Worm (Caenorhabditis elegans): Measurements from ENCODE around the gene ruvb-1.

The ruvb-1 gene

ce11 chrV:10019083-10019624 is 38.6 kb upstream of the ruvb-1 start:
- TF ChIP-seq nhr-11 (tag; optimal IDR thresholded peaks at IDR 0.05) = no peak

- TF ChIP-seq dmd-4 (tag; optimal IDR thresholded peaks at IDR 0.05; ENCODE audit: borderline replicate concordance) = no peak
- TF ChIP-seq hlh-13 (GFP tag; optimal IDR thresholded peaks at IDR 0.05) = no peak
- TF ChIP-seq fax-1 (tag; optimal IDR thresholded peaks at IDR 0.05) = no peak
- TF ChIP-seq F13H6.1 (tag; optimal IDR thresholded peaks at IDR 0.05) = no peak
- TF ChIP-seq unc-3 (GFP tag; conservative IDR thresholded peaks at IDR 0.05) = no peak
- TF ChIP-seq unc-3 (tag; optimal IDR thresholded peaks at IDR 0.05) = no peak
- TF ChIP-seq pag-3 (tag; optimal IDR thresholded peaks at IDR 0.05; ENCODE audit: borderline replicate concordance) = no peak
- TF ChIP-seq eyg-1 (tag; optimal IDR thresholded peaks at IDR 0.05) = no peak
- no peak for TF ChIP-seq ceh-34 (tag; optimal IDR thresholded peaks at IDR 0.05)
- TF ChIP-seq syd-9 (tag; optimal IDR thresholded peaks at IDR 0.05) = no peak
- no peak for TF ChIP-seq hlh-6 (tag; optimal IDR thresholded peaks at IDR 0.05)
- no peak for TF ChIP-seq gmeb-2 (tag; optimal IDR thresholded peaks at IDR 0.05)
- TF ChIP-seq nhr-11 (tag; optimal IDR thresholded peaks at IDR 0.05) = no peak
- no peak for TF ChIP-seq pat-9 (tag; optimal IDR thresholded peaks at IDR 0.05)
- no peak for TF ChIP-seq K02D7.2 (tag; optimal IDR thresholded peaks at IDR 0.05)
- TF ChIP-seq K09A11.1 (tag; optimal IDR thresholded peaks at IDR 0.05; ENCODE audit: insufficient read depth) = no peak
- no peak for TF ChIP-seq nhr-232 (tag; optimal IDR thresholded peaks at IDR 0.05)
- no peak for TF ChIP-seq ets-4 (tag; optimal IDR thresholded peaks at IDR 0.05)
These were observed 37.7 kb upstream of the ruvb-1 start for ce11 chrV:10018291-10018690.

ce11 chrV:10012639-10013038 is 32.0 kb upstream of the ruvb-1 start:
- TF ChIP-seq pat-9 (tag; optimal IDR thresholded peaks at IDR 0.05) (no peak), zip-5 (tag; optimal IDR thresholded peaks at IDR 0.05) (no peak), pax-1 (tag; optimal IDR thresholded peaks at IDR 0.05) (no peak), elt-2 (tag; optimal IDR thresholded peaks at IDR 0.05) (peak; percentile 69), fkh-6 (tag; optimal IDR thresholded peaks at IDR 0.05) (no peak)

ce11 chrV:10011623-10012022 is 31.0 kb upstream of the ruvb-1 start, which contains the start of gene lea-1:
Gene lea-1 (plus strand): TSS chrV:10011923.
- TF ChIP-seq sox-4 (tag; optimal IDR thresholded peaks at IDR 0.05) = no peak
- no peak for TF ChIP-seq syd-9 (tag; optimal IDR thresholded peaks at IDR 0.05)
- TF ChIP-seq pax-1 (tag; optimal IDR thresholded peaks at IDR 0.05) = no peak
- no peak for TF ChIP-seq ceh-2 (tag; optimal IDR thresholded peaks at IDR 0.05)
- TF ChIP-seq zip-5 (tag; optimal IDR thresholded peaks at IDR 0.05) = no peak
- TF ChIP-seq ceh-45 (GFP tag; IDR thresholded peaks at IDR 0.05) = no peak
- TF ChIP-seq pag-3 (tag; optimal IDR thresholded peaks at IDR 0.05; ENCODE audit: borderline replicate concordance) = no peak
- no peak for TF ChIP-seq pat-9 (tag; optimal IDR thresholded peaks at IDR 0.05)
- TF ChIP-seq unc-86 (tag; optimal IDR thresholded peaks at IDR 0.05) = no peak
- no peak for TF ChIP-seq tbx-2 (tag; optimal IDR thresholded peaks at IDR 0.05)
- no peak for TF ChIP-seq ceh-24 (tag; optimal IDR thresholded peaks at IDR 0.05)
- no peak for TF ChIP-seq elt-4 (tag; optimal IDR thresholded peaks at IDR 0.05)
- TF ChIP-seq ceh-48 (tag; optimal IDR thresholded peaks at IDR 0.05) = no peak
- TF ChIP-seq ceh-31 (tag; optimal IDR thresholded peaks at IDR 0.05) = no peak
- TF ChIP-seq ceh-34 (tag; optimal IDR thresholded peaks at IDR 0.05) = no peak
- no peak for TF ChIP-seq madf-2 (tag; optimal IDR thresholded peaks at IDR 0.05)

ce11 chrV:10007484-10007883 is 26.9 kb upstream of the ruvb-1 start:
- TF ChIP-seq eyg-1 (tag; optimal IDR thresholded peaks at IDR 0.05) = no peak
- no peak for TF ChIP-seq C08G9.2 (tag; optimal IDR thresholded peaks at IDR 0.05)
- TF ChIP-seq T23F11.4 (GFP tag; optimal IDR thresholded peaks at IDR 0.05) = no peak
- no peak for TF ChIP-seq ttx-3 (tag; optimal IDR thresholded peaks at IDR 0.05)
- no peak for TF ChIP-seq lim-6 (tag; optimal IDR thresholded peaks at IDR 0.05)
- no peak for TF ChIP-seq ceh-24 (tag; optimal IDR thresholded peaks at IDR 0.05)
- no peak for TF ChIP-seq pha-2 (tag; optimal IDR thresholded peaks at IDR 0.05)
